Worm (Caenorhabditis elegans) whole organism, late embryonic: ENCODE measurements around the gene T24A6.17.

Experiments
- C08G9.2 ChIP-seq: sonication (generic microtip); optimal IDR thresholded peaks from 2 replicates; lab custom pipeline; 2016; ENCODE audit warnings: mild to moderate bottlenecking, missing genetic modification characterization, moderate library complexity, missing compliant biosample characterization
- K09A11.1 ChIP-seq: sonication (generic microtip); optimal IDR thresholded peaks from 2 replicates; lab custom pipeline; 2017; ENCODE audit warnings: antibody characterized with exemption, mild to moderate bottlenecking, missing genetic modification characterization, missing compliant biosample characterization; ENCODE audit not compliant: insufficient read depth
- T23F11.4 ChIP-seq: fragments of 200-800 bp; sonication (Bioruptor generic); optimal IDR thresholded peaks from 2 replicates; lab custom pipeline; 2018; ENCODE audit warnings: mild to moderate bottlenecking, missing genetic modification characterization, missing compliant biosample characterization
- Y22D7AL.16 ChIP-seq: sonication (generic microtip); optimal IDR thresholded peaks from 2 replicates; lab custom pipeline; 2016; ENCODE audit warnings: missing genetic modification characterization, missing compliant biosample characterization
- ahr-1 ChIP-seq: sonication (generic microtip); optimal IDR thresholded peaks from 2 replicates; lab custom pipeline; 2016; ENCODE audit warnings: missing genetic modification characterization, missing compliant biosample characterization
- ceh-18 ChIP-seq: sonication (generic microtip); optimal IDR thresholded peaks from 2 replicates; lab custom pipeline; 2016; ENCODE audit warnings: missing genetic modification characterization, missing compliant biosample characterization
- ceh-19 ChIP-seq: fragments of 200-800 bp; sonication (Bioruptor generic); optimal IDR thresholded peaks from 2 replicates; lab custom pipeline; 2018; ENCODE audit warnings: mild to moderate bottlenecking, missing genetic modification characterization, missing compliant biosample characterization
- ceh-30 ChIP-seq: fragments of 150-350 bp; optimal IDR thresholded peaks from 2 replicates; lab custom pipeline; 2014; ENCODE audit warnings: missing biosample characterization, missing genetic modification characterization
- ceh-45 ChIP-seq: fragments of 200-800 bp; sonication (Bioruptor generic); IDR thresholded peaks from 2 replicates; pipeline ENCODE4 v1.3.6; 2022; ENCODE audit warnings: missing genetic modification reagents, missing genetic modification characterization, missing compliant biosample characterization
- ceh-6 ChIP-seq: fragments of 200-800 bp; sonication (Bioruptor generic); optimal IDR thresholded peaks from 2 replicates; lab custom pipeline; 2018; ENCODE audit warnings: mild to moderate bottlenecking, missing genetic modification characterization, missing compliant biosample characterization
- che-1 ChIP-seq: sonication (generic microtip); optimal IDR thresholded peaks from 2 replicates; lab custom pipeline; 2016; ENCODE audit warnings: mild to moderate bottlenecking, missing genetic modification characterization, missing compliant biosample characterization
- dmd-4 ChIP-seq: sonication (generic microtip); optimal IDR thresholded peaks from 2 replicates; lab custom pipeline; 2016; ENCODE audit warnings: borderline replicate concordance, missing genetic modification characterization, missing compliant biosample characterization
- elt-2 ChIP-seq: sonication (generic microtip); optimal IDR thresholded peaks from 2 replicates; lab custom pipeline; 2016; ENCODE audit warnings: missing genetic modification reagents, missing genetic modification characterization, missing compliant biosample characterization
- ets-4 ChIP-seq: sonication (generic microtip); optimal IDR thresholded peaks from 2 replicates; lab custom pipeline; 2016; ENCODE audit warnings: missing genetic modification characterization, missing compliant biosample characterization
- fkh-10 ChIP-seq: fragments of 150-350 bp; optimal IDR thresholded peaks from 2 replicates; lab custom pipeline; 2014; ENCODE audit warnings: missing biosample characterization, missing genetic modification reagents, missing genetic modification characterization
- gmeb-2 ChIP-seq: sonication (generic microtip); optimal IDR thresholded peaks from 2 replicates; lab custom pipeline; 2016; ENCODE audit warnings: missing genetic modification characterization, inconsistent platforms, missing compliant biosample characterization
- hlh-13 ChIP-seq: fragments of 200-800 bp; sonication (Bioruptor generic); optimal IDR thresholded peaks from 2 replicates; lab custom pipeline; 2018; ENCODE audit warnings: mild to moderate bottlenecking, missing genetic modification characterization, missing compliant biosample characterization
- hlh-30 ChIP-seq: sonication (generic microtip); optimal IDR thresholded peaks from 2 replicates; lab custom pipeline; 2017; ENCODE audit warnings: antibody characterized with exemption, missing genetic modification characterization, missing compliant biosample characterization; ENCODE audit not compliant: insufficient read depth
- hlh-6 ChIP-seq: sonication (generic microtip); optimal IDR thresholded peaks from 2 replicates; lab custom pipeline; 2016; ENCODE audit warnings: missing genotype, missing genetic modification characterization, missing compliant biosample characterization
- hlh-8 ChIP-seq: sonication (generic microtip); optimal IDR thresholded peaks from 2 replicates; lab custom pipeline; 2016; ENCODE audit warnings: missing genotype, missing genetic modification characterization, missing compliant biosample characterization
- lim-6 ChIP-seq: sonication (generic microtip); optimal IDR thresholded peaks from 2 replicates; lab custom pipeline; 2016; ENCODE audit warnings: missing genetic modification characterization, missing compliant biosample characterization
- lin-11 ChIP-seq: fragments of 200-800 bp; sonication (Bioruptor generic); optimal IDR thresholded peaks from 2 replicates; lab custom pipeline; 2018; ENCODE audit warnings: mild to moderate bottlenecking, missing genetic modification characterization, missing compliant biosample characterization
- npax-4 ChIP-seq: sonication (generic microtip); optimal IDR thresholded peaks from 2 replicates; lab custom pipeline; 2016; ENCODE audit warnings: missing genetic modification characterization, missing compliant biosample characterization
- odd-2 ChIP-seq: sonication (generic microtip); optimal IDR thresholded peaks from 2 replicates; lab custom pipeline; 2017; ENCODE audit warnings: antibody characterized with exemption, mild to moderate bottlenecking, missing genetic modification characterization, missing compliant biosample characterization
- pag-3 ChIP-seq: sonication (generic microtip); optimal IDR thresholded peaks from 2 replicates; lab custom pipeline; 2016; ENCODE audit warnings: missing compliant biosample characterization, missing genetic modification characterization, borderline replicate concordance
- pqm-1 ChIP-seq: sonication (generic microtip); optimal IDR thresholded peaks from 2 replicates; lab custom pipeline; 2016; ENCODE audit warnings: missing genetic modification characterization, missing compliant biosample characterization
- pros-1 ChIP-seq: fragments of 150-350 bp; optimal IDR thresholded peaks from 2 replicates; lab custom pipeline; 2014; ENCODE audit warnings: missing biosample characterization, missing genetic modification reagents, missing genetic modification characterization
- ref-2 ChIP-seq: sonication (generic microtip); optimal IDR thresholded peaks from 2 replicates; lab custom pipeline; 2016; ENCODE audit warnings: missing genetic modification characterization, missing compliant biosample characterization
- sox-2 ChIP-seq: fragments of 200-800 bp; sonication (Bioruptor generic); IDR thresholded peaks from 2 replicates; pipeline ENCODE4 v1.3.6; 2022; ENCODE audit warnings: missing genetic modification reagents, missing genetic modification characterization, missing compliant biosample characterization
- sox-4 ChIP-seq: sonication (generic microtip); optimal IDR thresholded peaks from 2 replicates; lab custom pipeline; 2017; ENCODE audit warnings: mild to moderate bottlenecking, missing genetic modification characterization, inconsistent platforms, missing compliant biosample characterization
- ttx-3 ChIP-seq: sonication (generic microtip); optimal IDR thresholded peaks from 2 replicates; lab custom pipeline; 2016; ENCODE audit warnings: missing genetic modification reagents, missing genetic modification characterization, missing compliant biosample characterization
- unc-3 ChIP-seq, 2 experiments: fragments of 200-800 bp in 1 of 2; sonication (Bioruptor generic) in 1 of 2; sonication (generic microtip) in 1 of 2; conservative IDR thresholded peaks in 1 of 2; optimal IDR thresholded peaks in 1 of 2; 2 replicates each; pipeline versions ENCODE4 v1.3.6 to Lab custom; 2016 to 2022; ENCODE audit warnings: missing compliant biosample characterization in 2 of 2, missing genetic modification characterization in 2 of 2, missing genetic modification reagents in 1 of 2
- unc-42 ChIP-seq: sonication (generic microtip); optimal IDR thresholded peaks from 2 replicates; lab custom pipeline; 2016; ENCODE audit warnings: missing genotype, missing genetic modification characterization, missing compliant biosample characterization
- unc-86 ChIP-seq: sonication (generic microtip); optimal IDR thresholded peaks from 2 replicates; lab custom pipeline; 2016; ENCODE audit warnings: missing genetic modification characterization, missing compliant biosample characterization
- zip-5 ChIP-seq: sonication (generic microtip); optimal IDR thresholded peaks from 2 replicates; lab custom pipeline; 2016; ENCODE audit warnings: missing genetic modification characterization, missing compliant biosample characterization
- ztf-16 ChIP-seq: sonication (generic microtip); optimal IDR thresholded peaks from 2 replicates; lab custom pipeline; 2017; ENCODE audit warnings: missing genetic modification characterization, missing compliant biosample characterization

T24A6.17 gene

DNA sequence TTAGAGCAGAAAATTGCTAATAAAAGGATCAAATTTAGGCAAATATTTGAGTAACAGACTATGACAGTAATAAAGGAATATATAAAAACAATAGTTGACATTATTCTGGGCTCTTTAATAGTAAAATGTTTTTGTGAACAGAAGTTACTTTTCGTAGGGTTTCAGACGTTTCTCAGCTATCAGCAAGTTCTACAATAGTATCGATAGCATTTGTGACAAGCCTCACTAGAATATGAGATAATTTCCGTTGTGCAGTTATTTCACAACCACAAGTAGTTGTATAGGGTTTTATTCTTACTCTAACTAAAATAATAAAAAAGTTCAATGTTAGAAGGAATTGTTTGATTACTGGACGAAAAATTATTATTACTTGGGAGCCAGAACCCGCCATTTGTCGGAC lies 17.7 kb downstream of the T24A6.17 start, which contains the start of gene srbc-68:
TSS of gene srbc-68 (minus strand) at position 101 of the 400 bp plus-strand sequence.
- no peak for TF ChIP-seq dmd-4 (tag; lab: Kevin White, UChicago)
- TF ChIP-seq npax-4 (tag; lab: Kevin White, UChicago): no peak
- no peak for TF ChIP-seq K09A11.1 (tag; lab: Kevin White, UChicago)
- TF ChIP-seq ceh-6 (GFP tag; lab: Kevin White, UChicago): no peak
- TF ChIP-seq che-1 (tag; lab: Kevin White, UChicago): no peak
- TF ChIP-seq ceh-45: no peak
- no peak for TF ChIP-seq unc-42 (tag; lab: Kevin White, UChicago)
- no peak for TF ChIP-seq zip-5 (tag; lab: Kevin White, UChicago)
- TF ChIP-seq ref-2: no peak
- TF ChIP-seq pag-3: no peak
- TF ChIP-seq gmeb-2 (tag; lab: Kevin White, UChicago): no peak
- TF ChIP-seq sox-4 (tag; lab: Kevin White, UChicago): no peak
- no peak for TF ChIP-seq hlh-13 (GFP tag; lab: Kevin White, UChicago)
- TF ChIP-seq hlh-8 (tag; lab: Kevin White, UChicago): no peak
- TF ChIP-seq ceh-30 (tag; lab: Kevin White, UChicago): no peak
- TF ChIP-seq hlh-6 (tag; lab: Kevin White, UChicago): no peak
- TF ChIP-seq pros-1 (tag; lab: Kevin White, UChicago): no peak

DNA sequence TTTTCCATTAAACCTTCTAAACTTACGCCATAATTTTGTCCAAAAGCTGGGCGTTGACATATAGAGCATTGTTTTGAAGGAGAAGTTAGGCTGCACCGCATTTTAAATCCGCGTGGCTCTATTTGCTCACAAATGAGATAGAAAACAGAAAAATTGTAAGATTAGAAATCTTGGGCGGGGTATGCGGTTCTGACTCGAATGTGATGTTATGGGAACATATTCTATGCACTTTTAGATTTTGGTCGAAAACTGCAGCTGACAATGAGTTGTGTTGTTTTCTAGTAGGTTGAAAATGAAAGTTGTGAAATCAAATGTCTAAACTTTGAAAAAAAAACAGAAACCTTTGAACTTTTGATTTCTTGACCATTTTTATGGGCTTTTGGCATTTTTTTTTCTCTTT lies 20.9 kb downstream of the T24A6.17 start, which contains the start of gene nhr-222:
TSS of gene nhr-222 (minus strand) at position 101 of the 400 bp plus-strand sequence.
- no peak for TF ChIP-seq unc-3 (GFP tag; conservative IDR thresholded peaks at IDR 0.05; lab: Robert Waterston, UW)
- no peak for TF ChIP-seq unc-3 (tag; optimal IDR thresholded peaks at IDR 0.05; lab: Kevin White, UChicago)
- no peak for TF ChIP-seq odd-2 (tag; lab: Kevin White, UChicago)
- TF ChIP-seq pag-3: no peak

DNA sequence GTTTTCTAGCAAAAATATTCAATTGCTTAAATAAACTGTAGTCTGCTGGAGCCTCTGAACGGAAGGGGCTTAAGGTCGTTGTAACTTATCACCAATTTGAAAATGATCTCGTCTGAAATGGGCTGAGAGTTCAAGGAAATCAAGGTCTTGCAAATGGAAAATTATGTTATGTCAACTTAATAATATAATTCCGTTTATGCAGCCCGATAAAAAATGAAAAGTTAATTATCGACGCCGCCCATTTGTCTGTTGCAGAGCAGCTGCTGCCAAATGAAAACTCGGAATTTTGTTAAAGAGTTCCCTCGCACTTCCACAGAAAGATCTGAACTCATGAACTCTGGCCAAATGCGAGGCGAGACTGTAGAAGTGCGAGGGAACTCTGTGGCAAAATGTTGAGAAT lies 23.1 kb downstream of the T24A6.17 start, which contains the start of gene srbc-67:
TSS of gene srbc-67 (minus strand) at position 101 of the 400 bp plus-strand sequence.
- TF ChIP-seq elt-2 (tag; lab: Kevin White, UChicago): no peak
- no peak for TF ChIP-seq ttx-3
- no peak for TF ChIP-seq ahr-1 (tag; lab: Kevin White, UChicago)
- TF ChIP-seq Y22D7AL.16: no peak
- TF ChIP-seq unc-3 (GFP tag; conservative IDR thresholded peaks at IDR 0.05; lab: Robert Waterston, UW): no peak
- TF ChIP-seq unc-3 (tag; optimal IDR thresholded peaks at IDR 0.05; lab: Kevin White, UChicago): no peak
- TF ChIP-seq ceh-19 (GFP tag; lab: Kevin White, UChicago): no peak
- TF ChIP-seq hlh-8 (tag; lab: Kevin White, UChicago): no peak
- TF ChIP-seq C08G9.2: no peak
- TF ChIP-seq ets-4: no peak
- no peak for TF ChIP-seq lim-6 (tag; lab: Kevin White, UChicago)
- TF ChIP-seq unc-86: no peak
- TF ChIP-seq pqm-1 (tag; lab: Kevin White, UChicago): no peak
- TF ChIP-seq ceh-18 (tag; lab: Kevin White, UChicago): no peak
- TF ChIP-seq hlh-30 (tag; lab: Kevin White, UChicago): no peak
- no peak for TF ChIP-seq fkh-10
- no peak for TF ChIP-seq ztf-16

DNA sequence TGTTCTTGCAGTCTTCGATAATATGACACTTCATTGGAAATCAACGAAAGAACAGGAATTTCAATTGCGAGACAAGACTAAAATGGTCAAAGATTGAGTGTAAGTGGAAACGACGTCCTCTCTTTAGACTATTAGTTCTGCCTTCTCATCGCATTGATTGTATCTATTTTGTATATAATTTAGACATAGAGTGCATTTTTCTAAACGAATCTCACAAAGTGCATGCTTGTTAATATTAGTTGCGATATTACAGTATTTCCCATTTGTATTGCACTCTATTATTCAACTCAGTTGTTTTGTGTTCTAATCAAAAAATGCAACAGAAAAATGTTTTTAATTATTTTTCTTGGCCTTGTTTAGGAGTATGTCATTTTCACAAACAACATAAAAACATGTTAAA lies 25.9 kb downstream of the T24A6.17 start, which contains the start of gene nhr-93:
TSS of gene nhr-93 (minus strand) at position 101 of the 400 bp plus-strand sequence.
- TF ChIP-seq che-1 (tag; lab: Kevin White, UChicago): no peak
- TF ChIP-seq ceh-18 (tag; lab: Kevin White, UChicago): no peak
- no peak for TF ChIP-seq unc-86
- TF ChIP-seq sox-2 (GFP tag; lab: Robert Waterston, UW): no peak
- no peak for TF ChIP-seq T23F11.4 (GFP tag; lab: Kevin White, UChicago)
- no peak for TF ChIP-seq lin-11
